Worm (Caenorhabditis elegans) whole organism, late embryonic: ENCODE results near the gene ugt-60.

Source experiments
- ama-1 ChIP-seq: fragments of 150-350 bp; optimal IDR thresholded peaks from 2 replicates; lab custom pipeline; 2014
- fkh-10 ChIP-seq: fragments of 150-350 bp; optimal IDR thresholded peaks from 2 replicates; lab custom pipeline; 2014; ENCODE audit warnings: missing biosample characterization, missing genetic modification reagents, missing genetic modification characterization
- hlh-8 ChIP-seq: sonication (generic microtip); optimal IDR thresholded peaks from 2 replicates; lab custom pipeline; 2016; ENCODE audit warnings: missing genotype, missing genetic modification characterization, missing compliant biosample characterization
- nhr-11 ChIP-seq: fragments of 150-350 bp; optimal IDR thresholded peaks from 2 replicates; lab custom pipeline; 2014; ENCODE audit warnings: missing biosample characterization, missing genetic modification characterization
- pax-1 ChIP-seq: fragments of 150-350 bp; optimal IDR thresholded peaks from 2 replicates; lab custom pipeline; 2014; ENCODE audit warnings: missing biosample characterization, missing genetic modification characterization
- syd-9 ChIP-seq: sonication (generic microtip); optimal IDR thresholded peaks from 2 replicates; lab custom pipeline; 2016; ENCODE audit warnings: mild to moderate bottlenecking, missing genetic modification characterization, moderate library complexity, missing compliant biosample characterization
- tbx-2 ChIP-seq: sonication (generic microtip); optimal IDR thresholded peaks from 2 replicates; lab custom pipeline; 2016; ENCODE audit warnings: missing genetic modification characterization, missing compliant biosample characterization

DNA sequence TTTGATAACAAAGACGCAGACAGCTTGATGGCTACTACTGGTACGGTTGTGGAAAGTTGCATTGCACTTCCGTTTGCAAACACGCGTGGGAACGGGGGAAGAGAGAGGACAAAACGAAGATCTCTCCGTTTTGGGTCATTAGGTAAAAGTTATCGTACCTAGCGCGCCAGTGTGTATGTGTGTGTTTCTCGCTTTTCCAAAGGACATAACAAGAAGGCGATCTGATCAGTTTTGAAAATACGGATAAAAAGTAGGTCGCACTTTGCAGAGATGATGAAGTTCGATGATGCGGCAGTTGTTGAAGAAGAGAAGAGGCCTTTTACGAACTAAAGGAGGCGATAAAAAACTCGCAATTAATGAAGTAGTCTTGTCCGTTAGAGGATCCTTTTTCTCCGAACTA lies 33.8 kb downstream of the ugt-60 start:
- TF ChIP-seq fkh-10 (GFP tag; lab: Kevin White, UChicago) (no peak), nhr-11 (tag; lab: Kevin White, UChicago) (no peak), syd-9 (tag; lab: Kevin White, UChicago) (no peak), tbx-2 (no peak), pax-1 (no peak), hlh-8 (tag; lab: Kevin White, UChicago) (no peak), ama-1 (lab: Kevin White, UChicago) (no peak)
